Worm (Caenorhabditis elegans): ENCODE measurements around the gene ugt-5.

DNA sequence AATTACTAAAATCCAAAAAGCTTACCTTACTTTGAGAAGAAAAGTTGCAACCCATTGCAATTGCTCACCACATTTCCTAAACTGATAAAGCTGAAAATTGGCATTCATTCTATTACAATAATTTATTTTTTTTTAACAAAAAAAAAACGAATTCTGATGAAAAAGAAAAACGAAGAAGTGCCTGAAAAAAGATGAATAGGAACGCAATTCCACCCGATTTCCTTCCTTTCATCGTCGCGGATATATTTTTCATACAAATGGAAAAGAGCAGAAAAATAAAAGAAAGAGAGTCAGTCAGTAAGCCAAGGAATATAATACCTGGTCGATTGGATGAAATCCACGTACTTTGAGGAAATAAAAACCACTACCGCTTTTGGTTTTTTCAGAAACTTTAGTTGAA lies 37.9 kb downstream of the ugt-5 start, which contains the start of gene gpa-13:
- TF ChIP-seq aha-1 (tag) (no peak), snpc-4 (tag; optimal IDR thresholded peaks at IDR 0.05) (no peak), zip-11 (GFP tag; IDR thresholded peaks at IDR 0.05) (no peak), lin-15B (tag; optimal IDR thresholded peaks at IDR 0.05) (no peak), snpc-1.2 (GFP tag; IDR thresholded peaks at IDR 0.05) (no peak), skn-1 (tag; optimal IDR thresholded peaks at IDR 0.05) (no peak), unc-62 (GFP tag; optimal IDR thresholded peaks at IDR 0.05 in 1 of 2) (no peak), unc-62 (tag; optimal IDR thresholded peaks at IDR 0.05) (no peak), madf-5 (GFP tag; IDR thresholded peaks at IDR 0.05) (no peak), fos-1 (tag; optimal IDR thresholded peaks at IDR 0.05) (no peak), Y75B8A.6 (GFP tag; IDR thresholded peaks at IDR 0.05) (no peak), pha-4 (GFP tag; IDR thresholded peaks at IDR 0.05) (no peak), pha-4 (tag; optimal IDR thresholded peaks at IDR 0.05) (no peak)
